Fruit fly (Drosophila melanogaster) whole organism, embryonic: ENCODE measurements around the gene bi.
A peak's percentile ranks its signal among the peaks of the same experiment; 100 is the strongest.

Source experiments
- ATbp ChIP-seq: fragments of 200-800 bp; sonication (Bioruptor generic); optimal IDR thresholded peaks from 2 replicates; lab custom pipeline; 2017; ENCODE audit warnings: missing biosample characterization, mild to moderate bottlenecking, missing genetic modification characterization, missing genetic modification reagents
- Ada2b ChIP-seq: fragments of 200-800 bp; sonication (Bioruptor generic); IDR thresholded peaks from 2 replicates; pipeline ENCODE4 v1.3.6; 2022; ENCODE audit warnings: missing biosample characterization, missing genetic modification characterization
- Bdp1 ChIP-seq: fragments of 200-800 bp; sonication (Bioruptor generic); optimal IDR thresholded peaks from 3 replicates; lab custom pipeline; 2016; ENCODE audit warnings: missing biosample characterization, missing genetic modification characterization
- CG11504 ChIP-seq: fragments of 200-800 bp; sonication (Bioruptor generic); optimal IDR thresholded peaks from 3 replicates; lab custom pipeline; 2019; ENCODE audit warnings: missing biosample characterization, mild to moderate bottlenecking, missing genetic modification characterization, moderate library complexity
- CG13296 ChIP-seq: fragments of 200-800 bp; sonication (Bioruptor generic); optimal IDR thresholded peaks from 3 replicates; lab custom pipeline; 2018; ENCODE audit warnings: missing biosample characterization, mild to moderate bottlenecking, missing genetic modification characterization
- CG14667 ChIP-seq: fragments of 200-800 bp; sonication (Bioruptor generic); IDR thresholded peaks from 2 replicates; pipeline ENCODE4 v1.3.6; 2022; ENCODE audit warnings: missing biosample characterization, missing genetic modification characterization
- CG14965 ChIP-seq: fragments of 200-800 bp; sonication (Bioruptor generic); optimal IDR thresholded peaks from 2 replicates; lab custom pipeline; 2016; ENCODE audit warnings: missing biosample characterization, missing genetic modification characterization, borderline replicate concordance
- CG1529 ChIP-seq: fragments of 200-800 bp; sonication (Bioruptor generic); optimal IDR thresholded peaks from 3 replicates; lab custom pipeline; 2018; ENCODE audit warnings: missing biosample characterization, missing genetic modification characterization
- CG17385 ChIP-seq: fragments of 200-800 bp; sonication (Bioruptor generic); optimal IDR thresholded peaks from 3 replicates; lab custom pipeline; 2018; ENCODE audit warnings: missing biosample characterization, mild to moderate bottlenecking, missing genetic modification characterization
- CG2202 ChIP-seq: fragments of 200-800 bp; sonication (Bioruptor generic); optimal IDR thresholded peaks from 2 replicates; lab custom pipeline; 2018; ENCODE audit warnings: missing biosample characterization, mild to moderate bottlenecking, missing genetic modification characterization
- CG2712 ChIP-seq: fragments of 200-800 bp; optimal IDR thresholded peaks from 3 replicates; lab custom pipeline; 2019; ENCODE audit warnings: missing biosample characterization, mild to moderate bottlenecking, missing genetic modification characterization, moderate library complexity
- CG2875 ChIP-seq: fragments of 200-800 bp; sonication (Bioruptor generic); optimal IDR thresholded peaks from 2 replicates; lab custom pipeline; 2017; ENCODE audit warnings: missing biosample characterization, mild to moderate bottlenecking, missing genetic modification characterization, missing genetic modification reagents
- CG33213 ChIP-seq: fragments of 200-800 bp; sonication (Bioruptor generic); optimal IDR thresholded peaks from 3 replicates; lab custom pipeline; 2016; ENCODE audit warnings: missing biosample characterization, missing genetic modification characterization
- CG33557 ChIP-seq: fragments of 200-800 bp; sonication (Bioruptor generic); optimal IDR thresholded peaks from 2 replicates; lab custom pipeline; 2019; ENCODE audit warnings: missing biosample characterization, mild to moderate bottlenecking, missing genetic modification characterization, moderate library complexity
- CG4707 ChIP-seq: fragments of 200-800 bp; sonication (Bioruptor generic); optimal IDR thresholded peaks from 2 replicates; lab custom pipeline; 2018; ENCODE audit warnings: missing biosample characterization, mild to moderate bottlenecking, missing genetic modification characterization, moderate library complexity
- CG4854 ChIP-seq: fragments of 200-800 bp; sonication (Bioruptor generic); optimal IDR thresholded peaks from 2 replicates; lab custom pipeline; 2016; ENCODE audit warnings: missing biosample characterization, missing genetic modification characterization, inconsistent platforms
- CG6854 ChIP-seq: fragments of 200-800 bp; sonication (Bioruptor generic); optimal IDR thresholded peaks from 3 replicates; lab custom pipeline; 2017; ENCODE audit warnings: missing biosample characterization, mild to moderate bottlenecking, missing genetic modification characterization
- CG7745 ChIP-seq: fragments of 200-800 bp; sonication (Bioruptor generic); optimal IDR thresholded peaks from 2 replicates; lab custom pipeline; 2018; ENCODE audit warnings: missing biosample characterization, mild to moderate bottlenecking, missing genetic modification characterization, moderate library complexity
- CG9727 ChIP-seq: fragments of 200-800 bp; sonication (Bioruptor generic); optimal IDR thresholded peaks from 3 replicates; lab custom pipeline; 2017; ENCODE audit warnings: missing biosample characterization, mild to moderate bottlenecking, missing genetic modification characterization
- HLH3B ChIP-seq: fragments of 200-800 bp; sonication (Bioruptor generic); IDR thresholded peaks from 2 replicates; pipeline ENCODE4 v1.3.6; 2022; ENCODE audit warnings: missing biosample characterization, missing genetic modification characterization
- HmgZ ChIP-seq: fragments of 200-800 bp; sonication (Bioruptor generic); optimal IDR thresholded peaks from 2 replicates; lab custom pipeline; 2018; ENCODE audit warnings: missing biosample characterization, mild to moderate bottlenecking, missing genetic modification characterization
- Hsf ChIP-seq: fragments of 200-800 bp; sonication (Bioruptor generic); optimal IDR thresholded peaks from 3 replicates; lab custom pipeline; 2016; ENCODE audit warnings: missing biosample characterization, missing genetic modification characterization
- Jarid2 ChIP-seq: fragments of 200-800 bp; sonication (Bioruptor generic); optimal IDR thresholded peaks from 3 replicates; lab custom pipeline; 2017; ENCODE audit warnings: mild to moderate bottlenecking, missing biosample characterization, missing genetic modification reagents, missing genetic modification characterization
- MTF-1 ChIP-seq: fragments of 200-800 bp; sonication (Bioruptor generic); optimal IDR thresholded peaks from 2 replicates; lab custom pipeline; 2018; ENCODE audit warnings: missing biosample characterization, mild to moderate bottlenecking, missing genetic modification characterization, borderline replicate concordance
- Mad ChIP-seq: fragments of 200-800 bp; sonication (Bioruptor generic); optimal IDR thresholded peaks from 2 replicates; lab custom pipeline; 2016; ENCODE audit warnings: missing biosample characterization, missing genetic modification characterization
- Meics ChIP-seq: fragments of 200-800 bp; sonication (Bioruptor generic); optimal IDR thresholded peaks from 2 replicates; lab custom pipeline; 2017; ENCODE audit warnings: missing biosample characterization, mild to moderate bottlenecking, missing genetic modification characterization
- Mes4 ChIP-seq: fragments of 200-800 bp; sonication (Bioruptor generic); optimal IDR thresholded peaks from 2 replicates; lab custom pipeline; 2016; ENCODE audit warnings: missing biosample characterization, missing genetic modification characterization
- Ptx1 ChIP-seq: fragments of 200-800 bp; sonication (Bioruptor generic); IDR thresholded peaks from 2 replicates; pipeline ENCODE4 v1.3.6; 2022; ENCODE audit warnings: missing biosample characterization, missing genetic modification characterization
- Rx ChIP-seq: fragments of 200-800 bp; sonication (Bioruptor generic); IDR thresholded peaks from 2 replicates; pipeline ENCODE4 v1.3.6; 2022; ENCODE audit warnings: missing biosample characterization, missing genetic modification characterization
- Sin3A ChIP-seq: fragments of >200 bp; optimal IDR thresholded peaks from 2 replicates; lab custom pipeline; 2018
- Sox102F ChIP-seq: fragments of 200-800 bp; sonication (Bioruptor generic); optimal IDR thresholded peaks from 2 replicates; lab custom pipeline; 2018; ENCODE audit warnings: missing biosample characterization, mild to moderate bottlenecking, missing genetic modification characterization, moderate library complexity
- Tbp ChIP-seq: fragments of >200 bp; optimal IDR thresholded peaks from 2 replicates; lab custom pipeline; 2018; ENCODE audit warnings: missing biosample characterization, missing genetic modification characterization
- ab ChIP-seq: fragments of 200-800 bp; sonication (Bioruptor generic); optimal IDR thresholded peaks from 2 replicates; lab custom pipeline; 2016; ENCODE audit warnings: missing biosample characterization, missing genetic modification characterization
- al ChIP-seq: fragments of 200-800 bp; sonication (Bioruptor generic); IDR thresholded peaks from 2 replicates; pipeline ENCODE4 v1.3.6; 2022; ENCODE audit warnings: missing biosample characterization, missing genetic modification characterization
- cato ChIP-seq: fragments of 200-800 bp; sonication (Bioruptor generic); optimal IDR thresholded peaks from 2 replicates; lab custom pipeline; 2016; ENCODE audit warnings: missing biosample characterization, missing genetic modification characterization, borderline replicate concordance
- grn ChIP-seq: fragments of 200-800 bp; sonication (Bioruptor generic); optimal IDR thresholded peaks from 3 replicates; lab custom pipeline; 2017; ENCODE audit warnings: missing biosample characterization, missing genetic modification characterization
- gsb ChIP-seq: fragments of 200-800 bp; sonication (Bioruptor generic); IDR thresholded peaks from 2 replicates; pipeline ENCODE4 v1.3.6; 2022; ENCODE audit warnings: missing biosample characterization, missing genetic modification characterization
- gt ChIP-seq: fragments of 200-800 bp; sonication (Bioruptor generic); IDR thresholded peaks from 2 replicates; pipeline ENCODE4 v1.3.6; 2022; ENCODE audit warnings: missing biosample characterization, missing genetic modification characterization
- jumu ChIP-seq: fragments of 200-800 bp; sonication (Bioruptor generic); optimal IDR thresholded peaks from 3 replicates; lab custom pipeline; 2016; ENCODE audit warnings: missing biosample characterization, missing genetic modification characterization
- kni ChIP-seq: fragments of 200-800 bp; sonication (Bioruptor generic); optimal IDR thresholded peaks from 3 replicates; lab custom pipeline; 2017; ENCODE audit warnings: mild to moderate bottlenecking, missing biosample characterization, missing genetic modification reagents, missing genetic modification characterization
- lbe ChIP-seq: fragments of 200-800 bp; sonication (Bioruptor generic); optimal IDR thresholded peaks from 2 replicates; lab custom pipeline; 2016; ENCODE audit warnings: missing biosample characterization, mild to moderate bottlenecking, missing genetic modification characterization
- lola ChIP-seq, 3 experiments: fragments of >200 bp in 2 of 3; fragments of 200-800 bp in 1 of 3; sonication (Bioruptor generic) in 1 of 3; optimal IDR thresholded peaks; 2 replicates each; lab custom pipeline; 2017 to 2019; ENCODE audit warnings: missing biosample characterization in 3 of 3, missing genetic modification characterization in 3 of 3, mild to moderate bottlenecking in 1 of 3, moderate library complexity in 1 of 3
- otp ChIP-seq: fragments of 200-800 bp; sonication (Bioruptor generic); IDR thresholded peaks from 3 replicates; pipeline ENCODE4, ENCODE4 v1.3.6; 2022; ENCODE audit warnings: missing biosample characterization, missing genetic modification characterization
- pb ChIP-seq: fragments of 200-800 bp; sonication (Bioruptor generic); optimal IDR thresholded peaks from 3 replicates; lab custom pipeline; 2016; ENCODE audit warnings: missing biosample characterization, missing genetic modification characterization
- pho ChIP-seq: fragments of 200-800 bp; sonication (Bioruptor generic); optimal IDR thresholded peaks from 2 replicates; lab custom pipeline; 2016; ENCODE audit warnings: missing biosample characterization, missing genetic modification characterization
- schlank ChIP-seq: fragments of 200-800 bp; sonication (Bioruptor generic); optimal IDR thresholded peaks from 2 replicates; lab custom pipeline; 2018; ENCODE audit warnings: missing biosample characterization, mild to moderate bottlenecking, missing genetic modification characterization
- sens ChIP-seq: fragments of 200-800 bp; sonication (Bioruptor generic); peaks from one replicate; lab custom pipeline; 2016; ENCODE audit warnings: missing biosample characterization, missing genetic modification characterization
- sisA ChIP-seq: fragments of 200-800 bp; sonication (Bioruptor generic); IDR thresholded peaks from 2 replicates; pipeline ENCODE4 v1.3.6; 2022; ENCODE audit warnings: missing biosample characterization, missing genetic modification characterization
- sob ChIP-seq: fragments of 200-800 bp; sonication (Bioruptor generic); IDR thresholded peaks from 2 replicates; pipeline ENCODE4 v1.3.6; 2022; ENCODE audit warnings: missing biosample characterization, missing genetic modification characterization
- sqz ChIP-seq: fragments of 200-800 bp; sonication (Bioruptor generic); optimal IDR thresholded peaks from 3 replicates; lab custom pipeline; 2018; ENCODE audit warnings: missing biosample characterization, mild to moderate bottlenecking, missing genetic modification characterization
- ssp ChIP-seq: fragments of 200-800 bp; sonication (Bioruptor generic); IDR thresholded peaks from 2 replicates; pipeline ENCODE4 v1.3.6; 2022; ENCODE audit warnings: missing biosample characterization, missing genetic modification characterization
- tio ChIP-seq: fragments of 200-800 bp; sonication (Bioruptor generic); optimal IDR thresholded peaks from 2 replicates; lab custom pipeline; 2017; ENCODE audit warnings: missing biosample characterization, missing genetic modification characterization, inconsistent platforms

The bi gene

DNA sequence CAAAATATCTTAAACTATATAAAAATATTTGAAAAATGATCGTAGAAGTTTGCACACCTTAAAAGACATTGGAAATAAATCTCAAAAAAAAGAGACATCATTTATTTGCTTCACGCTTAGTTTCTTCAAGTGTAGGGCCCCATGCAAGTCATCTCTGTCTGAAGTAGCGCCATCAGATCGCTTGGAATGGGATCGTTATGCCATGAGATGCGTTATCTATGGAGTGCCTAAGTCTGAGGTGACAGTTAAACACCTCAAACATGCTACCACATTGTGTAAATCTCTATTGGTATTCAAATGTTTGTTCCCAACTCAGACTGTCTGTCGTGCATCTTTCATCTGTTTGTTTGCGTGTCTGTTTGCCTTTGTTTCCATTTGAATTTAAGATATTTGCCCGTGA is 45.1 kb downstream of the bi start (continued):
- TF ChIP-seq al (GFP tag; lab: Robert Waterston, UW), result no peak
- TF ChIP-seq CG4854, result no peak
- no peak for TF ChIP-seq pb
- TF ChIP-seq CG4707 (GFP tag; lab: Kevin White, UChicago), result no peak
- peak in 1 of 3 experiments; percentile 31 for TF ChIP-seq lola (GFP tag; optimal IDR thresholded peaks at IDR 0.05; lab: Kevin White, UChicago)
- TF ChIP-seq Ptx1 (GFP tag; lab: Robert Waterston, UW), result 0 out of 2 replicates have a peak, but pooled peaks have one; percentile 26
- TF ChIP-seq Tbp (GFP tag; lab: Kevin White, UChicago), result no peak
- no peak for TF ChIP-seq Mad (GFP tag; lab: Kevin White, UChicago)
- no peak for TF ChIP-seq gsb (GFP tag; lab: Robert Waterston, UW)
- no peak for TF ChIP-seq sob (GFP tag; lab: Robert Waterston, UW)
- TF ChIP-seq CG11504 (tag; lab: Kevin White, UChicago), result peak; percentile 54
- TF ChIP-seq CG17385, result no peak
- TF ChIP-seq HmgZ, result no peak
- peak; percentile 58 for TF ChIP-seq CG9727 (GFP tag; lab: Kevin White, UChicago)
- peak; percentile 52 for TF ChIP-seq grn (GFP tag; lab: Kevin White, UChicago)
- TF ChIP-seq CG2202 (tag; lab: Kevin White, UChicago), result no peak
- TF ChIP-seq Rx (GFP tag; lab: Robert Waterston, UW), result 0 out of 2 replicates have a peak, but pooled peaks have one; percentile 5
- TF ChIP-seq ab, result no peak
- TF ChIP-seq CG33557, result no peak
- TF ChIP-seq CG7745 (tag; lab: Kevin White, UChicago), result no peak
- TF ChIP-seq CG33213, result peak; percentile 2
- TF ChIP-seq sqz, result no peak
- TF ChIP-seq CG14965, result no peak
- 0 out of 2 replicates have a peak, but pooled peaks have one; percentile 21 for TF ChIP-seq HLH3B (GFP tag; lab: Robert Waterston, UW)
- 0 out of 2 replicates have a peak, but pooled peaks have one; percentile 8 for TF ChIP-seq Ada2b (GFP tag; lab: Robert Waterston, UW)
- no peak for TF ChIP-seq lbe
- TF ChIP-seq schlank, result no peak
- TF ChIP-seq ssp (GFP tag; lab: Robert Waterston, UW), result no peak
- TF ChIP-seq CG14667 (GFP tag; lab: Robert Waterston, UW), result no peak
- TF ChIP-seq Sin3A (lab: Kevin White, UChicago), result no peak
- peak; percentile 10 for TF ChIP-seq Mes4 (GFP tag; lab: Kevin White, UChicago)
- TF ChIP-seq Bdp1 (GFP tag; lab: Kevin White, UChicago), result no peak
- TF ChIP-seq pho (GFP tag; lab: Kevin White, UChicago), result no peak
- no peak for TF ChIP-seq MTF-1 (GFP tag; lab: Kevin White, UChicago)
- TF ChIP-seq cato (GFP tag; lab: Kevin White, UChicago), result peak; percentile 35
- TF ChIP-seq gt, result no peak
- no peak for TF ChIP-seq CG13296 (GFP tag; lab: Kevin White, UChicago)
- TF ChIP-seq tio, result no peak
- TF ChIP-seq Meics (GFP tag; lab: Kevin White, UChicago), result no peak
- peak; percentile 65 for TF ChIP-seq CG2712 (tag; lab: Kevin White, UChicago)
- peak; percentile 34 for TF ChIP-seq ATbp
- TF ChIP-seq CG2875 (GFP tag; lab: Kevin White, UChicago), result peak; percentile 36
- peak; percentile 54 for TF ChIP-seq Sox102F (GFP tag; lab: Kevin White, UChicago)
- no peak for TF ChIP-seq Hsf (GFP tag; lab: Kevin White, UChicago)
- peak; percentile 14 for TF ChIP-seq kni
- TF ChIP-seq sisA (GFP tag; lab: Robert Waterston, UW), result 0 out of 2 replicates have a peak, but pooled peaks have one; percentile 33
- no peak for TF ChIP-seq CG1529 (GFP tag; lab: Kevin White, UChicago)
- peak; percentile 77 for TF ChIP-seq sens (GFP tag; lab: Kevin White, UChicago)
- no peak for TF ChIP-seq jumu (GFP tag; lab: Kevin White, UChicago)
- TF ChIP-seq CG6854 (GFP tag; lab: Kevin White, UChicago), result no peak
- TF ChIP-seq otp (GFP tag; lab: Robert Waterston, UW), result no peak
- TF ChIP-seq Jarid2, result no peak
